Worm (Caenorhabditis elegans) whole organism, L4 larva: ENCODE data around the gene F47D2.11.

ENCODE experiments used
- F37D6.2 ChIP-seq: sonication (generic microtip); optimal IDR thresholded peaks from 2 replicates; lab custom pipeline; 2016; ENCODE audit warnings: mild to moderate bottlenecking, missing genetic modification characterization, missing compliant biosample characterization
- snpc-1.2 ChIP-seq: fragments of 200-800 bp; sonication (Bioruptor generic); IDR thresholded peaks from 2 replicates; pipeline ENCODE4 v1.3.6; 2022; ENCODE audit warnings: missing genetic modification reagents, missing genetic modification characterization, missing compliant biosample characterization
- zag-1 ChIP-seq: fragments of 150-350 bp; optimal IDR thresholded peaks from 2 replicates; lab custom pipeline; 2014; ENCODE audit warnings: missing biosample characterization, missing genetic modification characterization

- TF ChIP-seq snpc-1.2 (no peak), zag-1 (tag; lab: Kevin White, UChicago) (no peak), F37D6.2 (tag; lab: Kevin White, UChicago) (no peak)
These were observed 24.0 kb upstream of the F47D2.11 start, which contains the start of gene ZC132.9 for ce11 chrV:4319867-4320266.
